Fruit fly (Drosophila melanogaster): Measurements from ENCODE around the gene CecA2.

CecA2 gene

dm6 chr3R:30198793-30199192 lies 13.2 kb upstream of the CecA2 start (continued):
- TF ChIP-seq Xrp1 (GFP tag; IDR thresholded peaks at IDR 0.05) = 0 out of 2 replicates have a peak, but pooled peaks have one; percentile 17
- peak; percentile 48 for TF ChIP-seq CG15514 (GFP tag; optimal IDR thresholded peaks at IDR 0.05)
- no peak for TF ChIP-seq org-1 (GFP tag; optimal IDR thresholded peaks at IDR 0.05)
- TF ChIP-seq scrt (GFP tag; optimal IDR thresholded peaks at IDR 0.05) = peak; percentile 20
- TF ChIP-seq Doc3 (GFP tag; IDR thresholded peaks at IDR 0.05; ENCODE audit: partially characterized antibody) = no peak
- no peak for TF ChIP-seq nerfin-1 (tag; optimal IDR thresholded peaks at IDR 0.05)
- no peak for TF ChIP-seq CG30403 (GFP tag; optimal IDR thresholded peaks at IDR 0.05)
- no peak for TF ChIP-seq CG10274 (GFP tag; optimal IDR thresholded peaks at IDR 0.05)
- TF ChIP-seq CG12391 (tag; optimal IDR thresholded peaks at IDR 0.05) = no peak
- no peak for TF ChIP-seq en (GFP tag; optimal IDR thresholded peaks at IDR 0.05)
- TF ChIP-seq Lpt (GFP tag; optimal IDR thresholded peaks at IDR 0.05) = no peak
- no peak for TF ChIP-seq chm (GFP tag; IDR thresholded peaks at IDR 0.05)
- TF ChIP-seq CG10267 (tag; optimal IDR thresholded peaks at IDR 0.05) = no peak
- TF ChIP-seq B-H1 (GFP tag; IDR thresholded peaks at IDR 0.05) = no peak
- TF ChIP-seq Atf3 (GFP tag; optimal IDR thresholded peaks at IDR 0.05) = no peak
- no peak for TF ChIP-seq Aef1 (GFP tag; IDR thresholded peaks at IDR 0.05)
- TF ChIP-seq pita (GFP tag; optimal IDR thresholded peaks at IDR 0.05) = no peak
- TF ChIP-seq Atf-2 (GFP tag; optimal IDR thresholded peaks at IDR 0.05) = no peak
- TF ChIP-seq Six4 (GFP tag; optimal IDR thresholded peaks at IDR 0.05) = no peak
- no peak for TF ChIP-seq Hr39 (optimal IDR thresholded peaks at IDR 0.05)
- TF ChIP-seq pfk (GFP tag; optimal IDR thresholded peaks at IDR 0.05) = no peak
- no peak for TF ChIP-seq sqz (GFP tag; optimal IDR thresholded peaks at IDR 0.05)
- no peak for TF ChIP-seq CG7786 (GFP tag; optimal IDR thresholded peaks at IDR 0.05)
- TF ChIP-seq CG4617 (GFP tag; optimal IDR thresholded peaks at IDR 0.05; ENCODE audit: borderline replicate concordance) = no peak
- TF ChIP-seq CG17361 (GFP tag; IDR thresholded peaks at IDR 0.05) = no peak
- peak; percentile 33 for TF ChIP-seq CrebB (tag; optimal IDR thresholded peaks at IDR 0.05)
- peak; percentile 11 for TF ChIP-seq CG1647 (GFP tag; optimal IDR thresholded peaks at IDR 0.05)
- TF ChIP-seq zfh1 (GFP tag; IDR thresholded peaks at IDR 0.05) = no peak
- no peak for TF ChIP-seq CG7271 (tag; optimal IDR thresholded peaks at IDR 0.05)
- no peak for TF ChIP-seq C15 (GFP tag; IDR thresholded peaks at IDR 0.05)
- TF ChIP-seq lov (optimal IDR thresholded peaks at IDR 0.05) = no peak
- no peak for TF ChIP-seq lov (GFP tag; IDR thresholded peaks at IDR 0.05)
- TF ChIP-seq Hmx (GFP tag; optimal IDR thresholded peaks at IDR 0.05) = no peak
- TF ChIP-seq Optix (GFP tag; IDR thresholded peaks at IDR 0.05) = no peak
- TF ChIP-seq zf30C (GFP tag; optimal IDR thresholded peaks at IDR 0.05) = no peak
- no peak for TF ChIP-seq CG14965 (GFP tag; optimal IDR thresholded peaks at IDR 0.05; ENCODE audit: borderline replicate concordance)
- TF ChIP-seq br (optimal IDR thresholded peaks at IDR 0.05) = no peak
- TF ChIP-seq CG18599 (GFP tag; optimal IDR thresholded peaks at IDR 0.05) = peak; percentile 80
- TF ChIP-seq Hr51 (GFP tag; optimal IDR thresholded peaks at IDR 0.05) = no peak
- no peak for TF ChIP-seq Bdp1 (GFP tag; optimal IDR thresholded peaks at IDR 0.05)
- no peak for TF ChIP-seq CG1024 (GFP tag; IDR thresholded peaks at IDR 0.05)
- TF ChIP-seq CG8944 (GFP tag; optimal IDR thresholded peaks at IDR 0.05) = no peak
- TF ChIP-seq dysf (GFP tag; IDR thresholded peaks at IDR 0.05) = peak; percentile 12; the same call in 1 of the 3 replicates
- TF ChIP-seq CG15011 (GFP tag; optimal IDR thresholded peaks at IDR 0.05) = no peak
- TF ChIP-seq ken (GFP tag; IDR thresholded peaks at IDR 0.05) = no peak
- TF ChIP-seq TFAM (GFP tag; optimal IDR thresholded peaks at IDR 0.05) = no peak
- TF ChIP-seq CG34224 (GFP tag; IDR thresholded peaks at IDR 0.05; ENCODE audit: partially characterized antibody) = no peak
- TF ChIP-seq Antp (GFP tag; optimal IDR thresholded peaks at IDR 0.05) = no peak
- no peak for TF ChIP-seq croc (GFP tag; conservative IDR thresholded peaks at IDR 0.05)
- no peak for TF ChIP-seq h (optimal IDR thresholded peaks at IDR 0.05)
- no peak for TF ChIP-seq CG11398 (GFP tag; optimal IDR thresholded peaks at IDR 0.05)
- no peak for TF ChIP-seq CG30431 (GFP tag; optimal IDR thresholded peaks at IDR 0.05)
- TF ChIP-seq CG32532 (GFP tag; IDR thresholded peaks at IDR 0.05) = no peak
- TF ChIP-seq da (GFP tag; optimal IDR thresholded peaks at IDR 0.05) = no peak

Measured in whole organism, embryonic.